Fruit fly (Drosophila melanogaster): ENCODE data around the gene RabGGTb.

Gene RabGGTb

DNA sequence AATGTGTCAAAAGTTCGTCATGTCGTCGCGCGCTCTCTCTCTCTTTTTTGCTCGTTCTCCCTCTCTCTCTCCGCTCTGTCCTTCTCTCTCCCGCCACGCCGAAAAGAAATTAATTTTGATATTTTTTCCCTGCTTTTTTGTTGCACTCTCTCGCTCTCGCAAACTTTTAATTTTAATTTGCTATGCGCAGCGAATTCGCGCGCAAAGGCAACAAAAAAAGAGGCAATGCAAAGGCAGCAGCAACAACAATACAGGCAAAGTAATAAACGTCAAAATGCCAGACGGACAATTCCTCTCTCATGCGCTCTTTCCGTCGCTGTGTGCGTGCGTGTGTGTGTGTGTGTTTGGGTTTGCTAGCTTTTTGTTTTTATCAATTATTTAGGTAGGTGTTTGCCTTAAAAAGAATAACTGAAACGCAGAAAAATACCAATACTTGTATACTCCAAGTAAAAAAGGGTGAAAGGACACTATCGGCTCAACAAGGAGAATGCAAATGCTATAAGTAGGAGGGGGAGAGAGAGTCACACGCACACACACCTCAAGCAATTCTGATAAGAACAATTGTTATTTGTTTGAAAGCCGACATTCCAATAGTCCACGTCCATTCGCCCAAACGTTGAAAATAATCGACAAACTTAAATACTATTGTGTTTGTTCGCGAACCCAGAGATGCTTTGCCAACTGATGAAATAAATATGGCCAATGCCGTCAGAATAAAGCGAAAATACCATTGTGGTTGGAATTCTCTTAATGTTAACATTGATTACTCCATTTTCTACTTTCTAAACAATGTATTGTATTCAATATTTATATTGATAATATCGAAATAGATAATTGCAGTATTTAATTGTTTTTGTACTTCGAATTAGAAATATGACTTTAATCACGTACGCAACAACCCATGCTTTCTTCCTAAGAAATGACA, 8.0 kb downstream of the RabGGTb start (continued):
- TF ChIP-seq nom (GFP tag; optimal IDR thresholded peaks at IDR 0.05) (peak; percentile 83), CG7357 (GFP tag; IDR thresholded peaks at IDR 0.05) (no peak), toy (GFP tag; IDR thresholded peaks at IDR 0.05) (no peak), gt (GFP tag; IDR thresholded peaks at IDR 0.05) (no peak), CG34422 (GFP tag; IDR thresholded peaks at IDR 0.05) (no peak), ac (GFP tag; optimal IDR thresholded peaks at IDR 0.05) (no peak), unc-4 (GFP tag; IDR thresholded peaks at IDR 0.05; ENCODE audit: partially characterized antibody) (0 out of 2 replicates have a peak, but pooled peaks have one; percentile 17), CG8089 (GFP tag; optimal IDR thresholded peaks at IDR 0.05) (no peak), CG31441 (GFP tag; IDR thresholded peaks at IDR 0.05) (no peak), seq (GFP tag; IDR thresholded peaks at IDR 0.05) (no peak), lbe (GFP tag; optimal IDR thresholded peaks at IDR 0.05) (peak; percentile 1), scrt (GFP tag; optimal IDR thresholded peaks at IDR 0.05) (no peak), sima (GFP tag; optimal IDR thresholded peaks at IDR 0.05) (no peak), sc (optimal IDR thresholded peaks at IDR 0.05) (no peak), sc (GFP tag; optimal IDR thresholded peaks at IDR 0.05) (no peak), pan (optimal IDR thresholded peaks at IDR 0.05) (no peak), pan (GFP tag; optimal IDR thresholded peaks at IDR 0.05 in 1 of 2, IDR thresholded peaks at IDR 0.05 in 1 of 2) (no peak), Bteb2 (GFP tag; optimal IDR thresholded peaks at IDR 0.05) (no peak), dimm (GFP tag; IDR thresholded peaks at IDR 0.05) (no peak), HmgZ (tag; optimal IDR thresholded peaks at IDR 0.05) (peak; percentile 14), pita (GFP tag; optimal IDR thresholded peaks at IDR 0.05) (no peak), CG3065 (GFP tag; optimal IDR thresholded peaks at IDR 0.05) (no peak), CG15696 (tag; optimal IDR thresholded peaks at IDR 0.05) (no peak), z (GFP tag; IDR thresholded peaks at IDR 0.05) (no peak), CkIIα-i1 (GFP tag; IDR thresholded peaks at IDR 0.05) (no peak), dm (GFP tag; optimal IDR thresholded peaks at IDR 0.05) (no peak), zen (tag; optimal IDR thresholded peaks at IDR 0.05) (no peak), vfl (GFP tag; optimal IDR thresholded peaks at IDR 0.05) (no peak), nerfin-1 (tag; optimal IDR thresholded peaks at IDR 0.05) (peak; percentile 77), Hey (tag; optimal IDR thresholded peaks at IDR 0.05) (no peak), Mrtf (GFP tag; IDR thresholded peaks at IDR 0.05) (no peak), CG8281 (tag; optimal IDR thresholded peaks at IDR 0.05) (no peak), Gsc (GFP tag; IDR thresholded peaks at IDR 0.05) (no peak), D19A (tag; optimal IDR thresholded peaks at IDR 0.05) (no peak), oc (tag; optimal IDR thresholded peaks at IDR 0.05) (no peak), h (optimal IDR thresholded peaks at IDR 0.05) (no peak), Lhr (GFP tag; optimal IDR thresholded peaks at IDR 0.05) (no peak), CG2875 (GFP tag; optimal IDR thresholded peaks at IDR 0.05) (no peak), CG9876 (GFP tag; optimal IDR thresholded peaks at IDR 0.05) (no peak), Scr (GFP tag; IDR thresholded peaks at IDR 0.05; ENCODE audit: partially characterized antibody) (no peak), chinmo (GFP tag; IDR thresholded peaks at IDR 0.05; ENCODE audit: partially characterized antibody) (peak; percentile 94; the same call in 3 of the 4 replicates), stwl (tag; optimal IDR thresholded peaks at IDR 0.05) (no peak), CG1792 (GFP tag; optimal IDR thresholded peaks at IDR 0.05) (no peak), CG12659 (GFP tag; optimal IDR thresholded peaks at IDR 0.05) (no peak)

Measured in whole organism, embryonic.